Fruit fly (Drosophila melanogaster) Kc167 (cell line): ENCODE data around the gene Prim2.

Experiments used
- Myc ChIP-seq: fragments of >200 bp; optimal IDR thresholded peaks from 2 replicates; lab custom pipeline; 2017; ENCODE audit warnings: missing external identifiers
- Sin3A ChIP-seq: fragments of >200 bp; optimal IDR thresholded peaks from 2 replicates; lab custom pipeline; 2018; ENCODE audit warnings: missing external identifiers
- h ChIP-seq: fragments of >200 bp; optimal IDR thresholded peaks from 3 replicates; lab custom pipeline; 2018; ENCODE audit warnings: missing external identifiers
- insv ChIP-seq: fragments of >200 bp; optimal IDR thresholded peaks from 3 replicates; lab custom pipeline; 2018; ENCODE audit warnings: missing external identifiers
- psq ChIP-seq: fragments of >200 bp; optimal IDR thresholded peaks from 2 replicates; lab custom pipeline; 2017; ENCODE audit warnings: missing external identifiers
- ttk ChIP-seq: sonication (Bioruptor generic); optimal IDR thresholded peaks from 2 replicates; lab custom pipeline; 2017; ENCODE audit warnings: missing external identifiers

- TF ChIP-seq Myc (lab: Kevin White, UChicago) (no peak), Sin3A (lab: Kevin White, UChicago) (no peak), psq (lab: Kevin White, UChicago) (no peak), ttk (no peak), h (lab: Kevin White, UChicago) (no peak), insv (lab: Kevin White, UChicago) (no peak)
Measured at dm6 chr3L:20385408-20385807, 24.0 kb upstream of the Prim2 start.
